Worm (Caenorhabditis elegans) whole organism, young adult: ENCODE data around the gene inpp-4B.

Source experiments
- B0261.1 ChIP-seq: sonication (generic microtip); optimal IDR thresholded peaks from 2 replicates; lab custom pipeline; 2016; ENCODE audit warnings: mild to moderate bottlenecking, missing genetic modification characterization, moderate library complexity, missing compliant biosample characterization
- F10E7.11 ChIP-seq: sonication (generic microtip); optimal IDR thresholded peaks from 2 replicates; lab custom pipeline; 2017; ENCODE audit warnings: mild to moderate bottlenecking, missing genetic modification characterization, moderate library complexity, missing compliant biosample characterization
- F23B12.7 ChIP-seq: sonication (generic microtip); optimal IDR thresholded peaks from 2 replicates; lab custom pipeline; 2017; ENCODE audit warnings: missing genetic modification characterization, mild to moderate bottlenecking, missing compliant biosample characterization, antibody characterized with exemption, moderate library complexity; ENCODE audit not compliant: insufficient read depth
- F37B4.10 ChIP-seq: fragments of 200-800 bp; sonication (Bioruptor generic); IDR thresholded peaks from 2 replicates; pipeline ENCODE4 v1.3.6; 2022; ENCODE audit warnings: missing genetic modification characterization, missing compliant biosample characterization
- F39B2.1 ChIP-seq: fragments of 200-800 bp; sonication (Bioruptor generic); IDR thresholded peaks from 2 replicates; pipeline ENCODE4 v1.3.6; 2022; ENCODE audit warnings: missing genetic modification reagents, missing genetic modification characterization, missing compliant biosample characterization
- F52B5.7 ChIP-seq: sonication (generic microtip); optimal IDR thresholded peaks from 2 replicates; lab custom pipeline; 2016; ENCODE audit warnings: mild to moderate bottlenecking, missing genetic modification characterization, missing compliant biosample characterization
- F55B11.4 ChIP-seq: sonication (generic microtip); optimal IDR thresholded peaks from 2 replicates; lab custom pipeline; 2016; ENCODE audit warnings: missing compliant biosample characterization, missing genetic modification characterization, borderline replicate concordance; ENCODE audit not compliant: insufficient read depth
- T07F8.4 ChIP-seq: sonication (generic microtip); optimal IDR thresholded peaks from 2 replicates; lab custom pipeline; 2016; ENCODE audit warnings: mild to moderate bottlenecking, missing genetic modification characterization, moderate library complexity, missing compliant biosample characterization
- Y53G8AR.9 ChIP-seq: fragments of 200-800 bp; sonication (Bioruptor generic); conservative IDR thresholded peaks from 2 replicates; pipeline ENCODE4 v1.3.6; 2022; ENCODE audit warnings: missing genetic modification reagents, missing genetic modification characterization, missing compliant biosample characterization
- aptf-2 ChIP-seq: fragments of 200-800 bp; sonication (Bioruptor generic); conservative IDR thresholded peaks from 2 replicates; pipeline ENCODE4 v1.3.6; 2022; ENCODE audit warnings: missing genetic modification reagents, missing genetic modification characterization, missing compliant biosample characterization
- attf-5 ChIP-seq: fragments of 200-800 bp; sonication (Bioruptor generic); optimal IDR thresholded peaks from 2 replicates; lab custom pipeline; 2018; ENCODE audit warnings: mild to moderate bottlenecking, missing genetic modification characterization, missing compliant biosample characterization
- attf-6 ChIP-seq: fragments of 200-800 bp; sonication (Bioruptor generic); IDR thresholded peaks from 2 replicates; pipeline ENCODE4 v1.3.6; 2022; ENCODE audit warnings: missing genetic modification reagents, missing genetic modification characterization, missing compliant biosample characterization
- ceh-100 ChIP-seq: fragments of 200-800 bp; sonication (Bioruptor generic); IDR thresholded peaks from 2 replicates; pipeline ENCODE4 v1.3.6; 2022; ENCODE audit warnings: missing genetic modification reagents, missing genetic modification characterization, missing compliant biosample characterization
- ceh-40 ChIP-seq: fragments of 200-800 bp; sonication (Bioruptor generic); IDR thresholded peaks from 2 replicates; pipeline ENCODE4 v1.3.6; 2022; ENCODE audit warnings: missing genetic modification characterization, missing compliant biosample characterization
- ceh-58 ChIP-seq: fragments of 200-800 bp; sonication (Bioruptor generic); IDR thresholded peaks from 2 replicates; pipeline ENCODE4 v1.3.6; 2022; ENCODE audit warnings: missing genetic modification characterization, missing compliant biosample characterization
- ceh-79 ChIP-seq: sonication (generic microtip); optimal IDR thresholded peaks from 2 replicates; lab custom pipeline; 2017; ENCODE audit warnings: mild to moderate bottlenecking, missing genetic modification characterization, missing compliant biosample characterization
- ceh-91 ChIP-seq: fragments of 200-800 bp; sonication (Bioruptor generic); IDR thresholded peaks from 2 replicates; pipeline ENCODE4 v1.3.6; 2022; ENCODE audit warnings: missing genetic modification reagents, missing genetic modification characterization, missing compliant biosample characterization
- dox-1 ChIP-seq: fragments of 200-800 bp; sonication (Bioruptor generic); IDR thresholded peaks from 2 replicates; pipeline ENCODE4 v1.3.6; 2022; ENCODE audit warnings: missing genetic modification reagents, missing genetic modification characterization, missing compliant biosample characterization
- egl-44 ChIP-seq: fragments of 200-800 bp; sonication (Bioruptor generic); IDR thresholded peaks from 2 replicates; pipeline ENCODE4 v1.3.6; 2022; ENCODE audit warnings: missing genetic modification reagents, missing genetic modification characterization, missing compliant biosample characterization
- egrh-3 ChIP-seq: fragments of 200-800 bp; sonication (Bioruptor generic); IDR thresholded peaks from 2 replicates; pipeline ENCODE4 v1.3.6; 2022; ENCODE audit warnings: missing genetic modification reagents, missing genetic modification characterization, missing compliant biosample characterization
- ekl-4 ChIP-seq: fragments of 200-800 bp; sonication (Bioruptor generic); IDR thresholded peaks from 2 replicates; pipeline ENCODE4 v1.3.6; 2022; ENCODE audit warnings: missing genetic modification reagents, missing genetic modification characterization, missing compliant biosample characterization
- ets-4 ChIP-seq: fragments of 200-800 bp; sonication (Bioruptor generic); optimal IDR thresholded peaks from 2 replicates; lab custom pipeline; 2018; ENCODE audit warnings: mild to moderate bottlenecking, missing genetic modification characterization, missing compliant biosample characterization
- gei-17 ChIP-seq: fragments of 200-800 bp; sonication (Bioruptor generic); optimal IDR thresholded peaks from 2 replicates; lab custom pipeline; 2018; ENCODE audit warnings: mild to moderate bottlenecking, missing genetic modification characterization, missing compliant biosample characterization
- him-1 ChIP-seq: sonication (generic microtip); optimal IDR thresholded peaks from 2 replicates; lab custom pipeline; 2016; ENCODE audit warnings: missing genotype, missing genetic modification reagents, missing genetic modification characterization, missing compliant biosample characterization
- hmg-1.2 ChIP-seq: fragments of 200-800 bp; sonication (Bioruptor generic); IDR thresholded peaks from 2 replicates; pipeline ENCODE4 v1.3.6; 2022; ENCODE audit warnings: missing genetic modification reagents, missing genetic modification characterization, missing compliant biosample characterization
- hsf-1 ChIP-seq: fragments of 200-800 bp; sonication (Bioruptor generic); IDR thresholded peaks from 2 replicates; pipeline ENCODE4 v1.3.6; 2022; ENCODE audit warnings: missing genetic modification reagents, missing genetic modification characterization, missing compliant biosample characterization
- let-526 ChIP-seq: fragments of 200-800 bp; sonication (Bioruptor generic); IDR thresholded peaks from 2 replicates; pipeline ENCODE4 v1.3.6; 2022; ENCODE audit warnings: missing genetic modification reagents, missing genetic modification characterization, missing compliant biosample characterization
- let-607 ChIP-seq, 2 experiments: fragments of 200-800 bp in 1 of 2; sonication (Bioruptor generic) in 1 of 2; sonication (generic microtip) in 1 of 2; optimal IDR thresholded peaks; 2 replicates each; lab custom pipeline; 2016 to 2018; ENCODE audit warnings: mild to moderate bottlenecking in 2 of 2, missing compliant biosample characterization in 2 of 2, missing genetic modification characterization in 2 of 2, moderate library complexity in 2 of 2, missing genotype in 1 of 2
- lin-35 ChIP-seq, 3 experiments: fragments of 150-350 bp in 2 of 3; sonication (generic microtip) in 1 of 3; optimal IDR thresholded peaks; 2 replicates each; lab custom pipeline; 2014 to 2018; ENCODE audit warnings: missing biosample characterization in 3 of 3, missing genetic modification characterization in 3 of 3, missing genetic modification reagents in 3 of 3
- lir-1 ChIP-seq: fragments of 200-800 bp; sonication (Bioruptor generic); conservative IDR thresholded peaks from 2 replicates; pipeline ENCODE4 v1.3.6; 2022; ENCODE audit warnings: missing genetic modification reagents, missing genetic modification characterization, missing compliant biosample characterization
- lsl-1 ChIP-seq: fragments of 200-800 bp; sonication (Bioruptor generic); optimal IDR thresholded peaks from 2 replicates; lab custom pipeline; 2018; ENCODE audit warnings: mild to moderate bottlenecking, missing genetic modification characterization, moderate library complexity, missing compliant biosample characterization
- lsy-27 ChIP-seq: sonication (generic microtip); optimal IDR thresholded peaks from 2 replicates; lab custom pipeline; 2017; ENCODE audit warnings: missing genetic modification characterization, mild to moderate bottlenecking, missing compliant biosample characterization, antibody characterized with exemption, missing genotype, borderline replicate concordance; ENCODE audit not compliant: insufficient read depth
- madf-10 ChIP-seq: sonication (generic microtip); optimal IDR thresholded peaks from 2 replicates; lab custom pipeline; 2016; ENCODE audit warnings: mild to moderate bottlenecking, missing genetic modification characterization, missing compliant biosample characterization
- madf-8 ChIP-seq: fragments of 200-800 bp; sonication (Bioruptor generic); conservative IDR thresholded peaks from 2 replicates; pipeline ENCODE4 v1.3.6; 2022; ENCODE audit warnings: missing genetic modification reagents, missing genetic modification characterization, missing compliant biosample characterization
- mel-28 ChIP-seq: sonication (generic microtip); optimal IDR thresholded peaks from 2 replicates; lab custom pipeline; 2016; ENCODE audit warnings: borderline replicate concordance, mild to moderate bottlenecking, missing genetic modification characterization, missing compliant biosample characterization
- mxl-1 ChIP-seq: sonication (generic microtip); optimal IDR thresholded peaks from 2 replicates; lab custom pipeline; 2016; ENCODE audit warnings: missing genetic modification characterization, missing compliant biosample characterization
- nfya-1 ChIP-seq: sonication (generic microtip); optimal IDR thresholded peaks from 2 replicates; lab custom pipeline; 2017; ENCODE audit warnings: antibody characterized with exemption, missing compliant biosample characterization, missing genetic modification characterization, borderline replicate concordance; ENCODE audit not compliant: insufficient read depth
- nhr-120 ChIP-seq: fragments of 200-800 bp; sonication (Bioruptor generic); IDR thresholded peaks from 2 replicates; pipeline ENCODE4 v1.3.6; 2022; ENCODE audit warnings: missing genetic modification characterization, missing compliant biosample characterization
- rec-8 ChIP-seq, 2 experiments: sonication (generic microtip); optimal IDR thresholded peaks; 2 replicates each; lab custom pipeline; 2016; ENCODE audit warnings: mild to moderate bottlenecking in 2 of 2, missing genetic modification characterization in 2 of 2, missing genetic modification reagents in 2 of 2, missing genotype in 2 of 2, missing biosample characterization in 1 of 2, missing compliant biosample characterization in 1 of 2, moderate library complexity in 1 of 2
- repo-1 ChIP-seq: sonication (generic microtip); optimal IDR thresholded peaks from 2 replicates; lab custom pipeline; 2017; ENCODE audit warnings: mild to moderate bottlenecking, missing genetic modification characterization, missing compliant biosample characterization
- sdz-38 ChIP-seq: sonication (generic microtip); optimal IDR thresholded peaks from 2 replicates; lab custom pipeline; 2016; ENCODE audit warnings: missing genotype, missing genetic modification characterization, missing compliant biosample characterization
- sea-2 ChIP-seq: fragments of 200-800 bp; sonication (Bioruptor generic); IDR thresholded peaks from 2 replicates; pipeline ENCODE4 v1.3.6; 2022; ENCODE audit warnings: missing genetic modification characterization, missing compliant biosample characterization
- tbx-9 ChIP-seq: sonication (generic microtip); optimal IDR thresholded peaks from 2 replicates; lab custom pipeline; 2016; ENCODE audit warnings: borderline replicate concordance, missing genetic modification characterization, inconsistent platforms, missing compliant biosample characterization
- unc-130 ChIP-seq: sonication (generic microtip); optimal IDR thresholded peaks from 2 replicates; lab custom pipeline; 2016; ENCODE audit warnings: missing genetic modification reagents, missing genetic modification characterization, missing compliant biosample characterization
- unc-62 ChIP-seq: fragments of 150-350 bp; optimal IDR thresholded peaks from 2 replicates; lab custom pipeline; 2014; ENCODE audit warnings: missing biosample characterization, missing genetic modification reagents, missing genetic modification characterization
- zfh-2 ChIP-seq: fragments of 200-800 bp; sonication (Bioruptor generic); conservative IDR thresholded peaks from 2 replicates; pipeline ENCODE4 v1.3.6; 2022; ENCODE audit warnings: missing genetic modification reagents, missing genetic modification characterization, missing compliant biosample characterization
- ztf-28 ChIP-seq: fragments of 200-800 bp; sonication (Bioruptor generic); IDR thresholded peaks from 2 replicates; pipeline ENCODE4 v1.3.6; 2022; ENCODE audit warnings: missing genetic modification reagents, missing genetic modification characterization, missing compliant biosample characterization

Gene inpp-4B

DNA sequence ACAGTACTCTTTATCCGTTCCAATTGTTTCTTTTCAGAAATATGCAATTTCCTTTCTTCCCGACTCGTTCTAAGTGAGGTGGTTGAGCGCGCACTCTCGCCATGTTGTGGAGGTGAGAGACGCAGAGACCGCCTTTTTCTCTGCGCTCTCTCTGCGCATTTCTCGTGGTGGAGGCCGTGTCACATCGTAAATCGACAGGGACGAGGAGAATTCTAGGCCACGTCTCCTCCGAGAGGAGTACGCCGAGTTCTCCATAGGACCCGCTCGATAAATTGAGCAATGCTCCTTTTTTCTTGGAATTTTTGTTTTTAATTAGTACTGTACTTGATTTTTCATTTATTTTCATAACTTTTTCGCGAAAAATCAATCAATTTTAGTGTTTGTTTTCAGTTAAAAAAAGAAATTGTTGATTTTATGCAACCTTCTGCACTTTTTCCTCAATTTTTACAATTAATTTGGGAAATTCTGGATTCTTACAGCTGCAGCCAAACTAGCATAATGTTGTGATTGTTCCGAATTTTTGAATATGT is 4.2 kb upstream of the inpp-4B start, which contains the start of gene cnk-1 (continued):
- TF ChIP-seq lin-35 (GFP tag; optimal IDR thresholded peaks at IDR 0.05; lab: Kevin White, UChicago) (peak in 1 of 3 experiments; percentile 29), madf-10 (tag; lab: Kevin White, UChicago) (peak; percentile 63), ceh-79 (tag; lab: Kevin White, UChicago) (no peak), mxl-1 (tag; lab: Kevin White, UChicago) (no peak), F23B12.7 (tag; lab: Kevin White, UChicago) (no peak), egl-44 (peak; percentile 91), ceh-58 (GFP tag; lab: Robert Waterston, UW) (no peak), ceh-91 (GFP tag; lab: Robert Waterston, UW) (peak; percentile 95), F37B4.10 (GFP tag; lab: Robert Waterston, UW) (peak; percentile 94; the same call in 1 of the 2 replicates), zfh-2 (GFP tag; lab: Robert Waterston, UW) (peak; percentile 81), attf-6 (peak; percentile 81), T07F8.4 (peak; percentile 7), dox-1 (GFP tag; lab: Robert Waterston, UW) (peak; percentile 99), ekl-4 (GFP tag; lab: Robert Waterston, UW) (peak; percentile 98), egrh-3 (GFP tag; lab: Robert Waterston, UW) (peak; percentile 88), hmg-1.2 (GFP tag; lab: Robert Waterston, UW) (peak; percentile 98), aptf-2 (GFP tag; lab: Robert Waterston, UW) (peak; percentile 96), unc-62 (GFP tag; lab: Kevin White, UChicago) (no peak), unc-130 (peak; percentile 91), gei-17 (GFP tag; lab: Kevin White, UChicago) (peak; percentile 26), him-1 (peak; percentile 54), F10E7.11 (tag; lab: Kevin White, UChicago) (no peak), lir-1 (GFP tag; lab: Robert Waterston, UW) (peak; percentile 98), ets-4 (GFP tag; lab: Kevin White, UChicago) (no peak), attf-5 (peak; percentile 82), let-526 (peak; percentile 99), nfya-1 (tag; lab: Kevin White, UChicago) (no peak), hsf-1 (peak; percentile 86), ceh-100 (GFP tag; lab: Robert Waterston, UW) (peak; percentile 93), ztf-28 (peak; percentile 99), madf-8 (GFP tag; lab: Robert Waterston, UW) (peak; percentile 93), lsy-27 (tag; lab: Kevin White, UChicago) (no peak), sdz-38 (no peak), nhr-120 (GFP tag; lab: Robert Waterston, UW) (peak; percentile 94; the same call in 1 of the 2 replicates), sea-2 (peak; percentile 92), F55B11.4 (tag; lab: Kevin White, UChicago) (no peak), let-607 (tag; optimal IDR thresholded peaks at IDR 0.05; lab: Kevin White, UChicago) (peak; percentile 49 to 69), repo-1 (tag; lab: Kevin White, UChicago) (peak; percentile 60), F39B2.1 (peak; percentile 81), lsl-1 (GFP tag; lab: Kevin White, UChicago) (peak; percentile 68), Y53G8AR.9 (GFP tag; lab: Robert Waterston, UW) (peak; percentile 99), tbx-9 (tag; lab: Kevin White, UChicago) (no peak), mel-28 (tag; lab: Kevin White, UChicago) (no peak), ceh-40 (GFP tag; lab: Robert Waterston, UW) (peak; percentile 73; the same call in 1 of the 2 replicates), rec-8 (tag; optimal IDR thresholded peaks at IDR 0.05; lab: Kevin White, UChicago) (peak in 1 of 2 experiments; percentile 58), B0261.1 (no peak), F52B5.7 (tag; lab: Kevin White, UChicago) (peak; percentile 30)
